Fruit fly (Drosophila melanogaster) whole organism, embryonic: ENCODE results near the gene Vm26Ab.

Source experiments
- C15 ChIP-seq: fragments of 200-800 bp; sonication (Bioruptor generic); IDR thresholded peaks from 3 replicates; pipeline ENCODE4 v1.3.6; 2022; ENCODE audit warnings: missing biosample characterization, missing genetic modification characterization
- CG10543 ChIP-seq: fragments of 200-800 bp; sonication (Bioruptor generic); optimal IDR thresholded peaks from 3 replicates; lab custom pipeline; 2017; ENCODE audit warnings: missing biosample characterization, mild to moderate bottlenecking, missing genetic modification characterization, moderate library complexity
- CG11456 ChIP-seq: fragments of 200-800 bp; sonication (Bioruptor generic); IDR thresholded peaks from 3 replicates; pipeline ENCODE4 v1.3.6; 2022; ENCODE audit warnings: missing biosample characterization, missing genetic modification characterization
- CG11696 ChIP-seq: fragments of 200-800 bp; sonication (Bioruptor generic); IDR thresholded peaks from 2 replicates; pipeline ENCODE4 v1.3.6; 2022; ENCODE audit warnings: missing biosample characterization, missing genetic modification characterization
- CG12104 ChIP-seq: fragments of 200-800 bp; sonication (Bioruptor generic); optimal IDR thresholded peaks from 3 replicates; lab custom pipeline; 2016; ENCODE audit warnings: missing biosample characterization, missing genetic modification characterization
- CG12391 ChIP-seq: fragments of 200-800 bp; sonication (Bioruptor generic); optimal IDR thresholded peaks from 3 replicates; lab custom pipeline; 2018; ENCODE audit warnings: missing biosample characterization, mild to moderate bottlenecking, missing genetic modification characterization, moderate library complexity
- CG14667 ChIP-seq: fragments of 200-800 bp; sonication (Bioruptor generic); IDR thresholded peaks from 2 replicates; pipeline ENCODE4 v1.3.6; 2022; ENCODE audit warnings: missing biosample characterization, missing genetic modification characterization
- CG14965 ChIP-seq: fragments of 200-800 bp; sonication (Bioruptor generic); optimal IDR thresholded peaks from 2 replicates; lab custom pipeline; 2016; ENCODE audit warnings: missing biosample characterization, missing genetic modification characterization, borderline replicate concordance
- CG1529 ChIP-seq: fragments of 200-800 bp; sonication (Bioruptor generic); optimal IDR thresholded peaks from 3 replicates; lab custom pipeline; 2018; ENCODE audit warnings: missing biosample characterization, missing genetic modification characterization
- CG17385 ChIP-seq: fragments of 200-800 bp; sonication (Bioruptor generic); optimal IDR thresholded peaks from 3 replicates; lab custom pipeline; 2018; ENCODE audit warnings: missing biosample characterization, mild to moderate bottlenecking, missing genetic modification characterization
- CG17802 ChIP-seq: fragments of 200-800 bp; sonication (Bioruptor generic); optimal IDR thresholded peaks from 2 replicates; lab custom pipeline; 2018; ENCODE audit warnings: missing biosample characterization, mild to moderate bottlenecking, missing genetic modification characterization, moderate library complexity
- CG1832 ChIP-seq: fragments of 200-800 bp; sonication (Bioruptor generic); optimal IDR thresholded peaks from 2 replicates; lab custom pipeline; 2017; ENCODE audit warnings: missing biosample characterization, mild to moderate bottlenecking, missing genetic modification characterization, inconsistent platforms
- CG18476 ChIP-seq: fragments of 200-800 bp; sonication (Bioruptor generic); optimal IDR thresholded peaks from 2 replicates; lab custom pipeline; 2016; ENCODE audit warnings: missing biosample characterization, mild to moderate bottlenecking, missing genetic modification characterization
- CG18599 ChIP-seq: fragments of 200-800 bp; sonication (Bioruptor generic); optimal IDR thresholded peaks from 3 replicates; lab custom pipeline; 2017; ENCODE audit warnings: missing biosample characterization, missing genetic modification characterization, mild to moderate bottlenecking, moderate library complexity, missing genetic modification reagents
- CG4328 ChIP-seq: fragments of 200-800 bp; sonication (Bioruptor generic); optimal IDR thresholded peaks from 3 replicates; lab custom pipeline; 2017; ENCODE audit warnings: missing biosample characterization, missing genetic modification reagents, missing genetic modification characterization
- CG5245 ChIP-seq: fragments of 200-800 bp; sonication (Bioruptor generic); optimal IDR thresholded peaks from 3 replicates; lab custom pipeline; 2016; ENCODE audit warnings: missing biosample characterization, missing genetic modification characterization
- CG6813 ChIP-seq: fragments of 200-800 bp; sonication (Bioruptor generic); optimal IDR thresholded peaks from 2 replicates; lab custom pipeline; 2017; ENCODE audit warnings: missing biosample characterization, missing genetic modification characterization, mild to moderate bottlenecking, moderate library complexity, missing genetic modification reagents
- CG7372 ChIP-seq: fragments of 200-800 bp; sonication (Bioruptor generic); IDR thresholded peaks from 2 replicates; pipeline ENCODE4 v1.3.6; 2022; ENCODE audit warnings: missing biosample characterization, missing genetic modification characterization
- CG9797 ChIP-seq: fragments of 200-800 bp; sonication (Bioruptor generic); optimal IDR thresholded peaks from 3 replicates; lab custom pipeline; 2018; ENCODE audit warnings: missing biosample characterization, mild to moderate bottlenecking, missing genetic modification characterization
- D19B ChIP-seq: fragments of 200-800 bp; sonication (Bioruptor generic); optimal IDR thresholded peaks from 2 replicates; lab custom pipeline; 2017; ENCODE audit warnings: missing biosample characterization, mild to moderate bottlenecking, missing genetic modification characterization
- Dad ChIP-seq: fragments of 200-800 bp; sonication (Bioruptor generic); optimal IDR thresholded peaks from 3 replicates; lab custom pipeline; 2016; ENCODE audit warnings: missing biosample characterization, missing genetic modification characterization
- Dek ChIP-seq: fragments of 200-800 bp; sonication (Bioruptor generic); optimal IDR thresholded peaks from 3 replicates; lab custom pipeline; 2019; ENCODE audit warnings: missing biosample characterization, mild to moderate bottlenecking, missing genetic modification characterization, moderate library complexity
- Dref ChIP-seq: fragments of 200-800 bp; sonication (Bioruptor generic); IDR thresholded peaks from 2 replicates; pipeline ENCODE4 v1.3.6; 2022; ENCODE audit warnings: missing biosample characterization, missing genetic modification characterization
- E2f1 ChIP-seq: fragments of 200-800 bp; sonication (Bioruptor generic); IDR thresholded peaks from 2 replicates; pipeline ENCODE4 v1.3.6; 2022; ENCODE audit warnings: missing biosample characterization, missing genetic modification characterization
- Fer1 ChIP-seq: fragments of 200-800 bp; sonication (Bioruptor generic); optimal IDR thresholded peaks from 2 replicates; lab custom pipeline; 2017; ENCODE audit warnings: missing biosample characterization, mild to moderate bottlenecking, missing genetic modification characterization
- Hey ChIP-seq: fragments of 200-800 bp; sonication (Bioruptor generic); optimal IDR thresholded peaks from 3 replicates; lab custom pipeline; 2018; ENCODE audit warnings: missing biosample characterization, mild to moderate bottlenecking, missing genetic modification characterization
- Lhr ChIP-seq: fragments of 200-800 bp; sonication (Bioruptor generic); optimal IDR thresholded peaks from 3 replicates; lab custom pipeline; 2017; ENCODE audit warnings: mild to moderate bottlenecking, missing biosample characterization, missing genetic modification reagents, missing genetic modification characterization
- MESR4 ChIP-seq: fragments of 200-800 bp; sonication (Bioruptor generic); optimal IDR thresholded peaks from 2 replicates; lab custom pipeline; 2018; ENCODE audit warnings: missing biosample characterization, mild to moderate bottlenecking, missing genetic modification characterization, moderate library complexity
- NK7.1 ChIP-seq: fragments of 200-800 bp; sonication (Bioruptor generic); optimal IDR thresholded peaks from 3 replicates; lab custom pipeline; 2016; ENCODE audit warnings: missing biosample characterization, missing genetic modification characterization
- Ssrp ChIP-seq: fragments of 200-800 bp; sonication (Bioruptor generic); optimal IDR thresholded peaks from 2 replicates; lab custom pipeline; 2018; ENCODE audit warnings: missing biosample characterization, mild to moderate bottlenecking, missing genetic modification characterization, moderate library complexity
- Tbp ChIP-seq: fragments of >200 bp; optimal IDR thresholded peaks from 2 replicates; lab custom pipeline; 2018; ENCODE audit warnings: missing biosample characterization, missing genetic modification characterization
- Usf ChIP-seq: fragments of 200-800 bp; sonication (Bioruptor generic); optimal IDR thresholded peaks from 2 replicates; lab custom pipeline; 2017; ENCODE audit warnings: missing genotype, missing biosample characterization, missing genetic modification characterization
- YL-1 ChIP-seq: fragments of 200-800 bp; sonication (Bioruptor generic); optimal IDR thresholded peaks from 3 replicates; lab custom pipeline; 2017; ENCODE audit warnings: missing biosample characterization, mild to moderate bottlenecking, missing genetic modification characterization
- bbx ChIP-seq: fragments of 200-800 bp; sonication (Bioruptor generic); IDR thresholded peaks from 2 replicates; pipeline ENCODE4 v1.3.6; 2022; ENCODE audit warnings: missing biosample characterization, missing genetic modification characterization; ENCODE audit not compliant: partially characterized antibody
- chn ChIP-seq: fragments of 200-800 bp; sonication (Bioruptor generic); optimal IDR thresholded peaks from 2 replicates; lab custom pipeline; 2016; ENCODE audit warnings: missing biosample characterization, missing genetic modification characterization
- danr ChIP-seq: fragments of 200-800 bp; sonication (Bioruptor generic); IDR thresholded peaks from 2 replicates; pipeline ENCODE4 v1.3.6; 2022; ENCODE audit warnings: missing biosample characterization, missing genetic modification characterization
- exex ChIP-seq: fragments of 200-800 bp; sonication (Bioruptor generic); optimal IDR thresholded peaks from 4 replicates; lab custom pipeline; 2018; ENCODE audit warnings: missing biosample characterization, mild to moderate bottlenecking, missing genetic modification characterization, moderate library complexity
- fd96Cb ChIP-seq: fragments of 200-800 bp; sonication (Bioruptor generic); optimal IDR thresholded peaks from 2 replicates; lab custom pipeline; 2018; ENCODE audit warnings: missing biosample characterization, mild to moderate bottlenecking, missing genetic modification characterization, moderate library complexity
- hth ChIP-seq: fragments of >200 bp; optimal IDR thresholded peaks from 2 replicates; lab custom pipeline; 2017; ENCODE audit warnings: inconsistent platforms
- klu ChIP-seq: fragments of 200-800 bp; sonication (Bioruptor generic); IDR thresholded peaks from 2 replicates; pipeline ENCODE4 v1.3.6; 2022; ENCODE audit warnings: missing biosample characterization, missing genetic modification characterization
- knrl ChIP-seq: fragments of 200-800 bp; sonication (Bioruptor generic); IDR thresholded peaks from 3 replicates; pipeline ENCODE4 v1.3.6; 2022; ENCODE audit warnings: missing biosample characterization, missing genetic modification characterization; ENCODE audit not compliant: partially characterized antibody
- luna ChIP-seq: fragments of 200-800 bp; sonication (Bioruptor generic); optimal IDR thresholded peaks from 2 replicates; lab custom pipeline; 2016; ENCODE audit warnings: missing biosample characterization, missing genetic modification characterization
- mld ChIP-seq: fragments of 200-800 bp; sonication (Bioruptor generic); IDR thresholded peaks from 3 replicates; pipeline ENCODE4 v1.3.6; 2022; ENCODE audit warnings: missing biosample characterization, missing genetic modification characterization; ENCODE audit not compliant: partially characterized antibody
- nau ChIP-seq: fragments of 200-800 bp; sonication (Bioruptor generic); optimal IDR thresholded peaks from 3 replicates; lab custom pipeline; 2017; ENCODE audit warnings: missing biosample characterization, mild to moderate bottlenecking, missing genetic modification characterization, missing genetic modification reagents
- odd ChIP-seq: fragments of 200-800 bp; sonication (Bioruptor generic); optimal IDR thresholded peaks from 2 replicates; lab custom pipeline; 2017; ENCODE audit warnings: missing biosample characterization, mild to moderate bottlenecking, missing genetic modification characterization
- tll ChIP-seq, 2 experiments: fragments of 200-800 bp in 1 of 2; fragments of >200 bp in 1 of 2; sonication (Bioruptor generic) in 1 of 2; optimal IDR thresholded peaks; 2 replicates each; lab custom pipeline; 2017 to 2019; ENCODE audit warnings: missing biosample characterization in 2 of 2, missing genetic modification characterization in 2 of 2, mild to moderate bottlenecking in 1 of 2, moderate library complexity in 1 of 2
- trh ChIP-seq: fragments of 200-800 bp; sonication (Bioruptor generic); optimal IDR thresholded peaks from 2 replicates; lab custom pipeline; 2016; ENCODE audit warnings: missing biosample characterization, missing genetic modification characterization
- ttk ChIP-seq: fragments of 200-800 bp; sonication (Bioruptor generic); IDR thresholded peaks from 2 replicates; pipeline ENCODE4 v2.1.2; 2022; ENCODE audit warnings: missing biosample characterization, missing genetic modification characterization
- twi ChIP-seq: fragments of 200-800 bp; optimal IDR thresholded peaks from 2 replicates; lab custom pipeline; 2019; ENCODE audit warnings: missing biosample characterization, mild to moderate bottlenecking, missing genetic modification characterization, moderate library complexity
- wdn ChIP-seq: fragments of 200-800 bp; sonication (Bioruptor generic); IDR thresholded peaks from 2 replicates; pipeline ENCODE4 v1.3.6; 2022; ENCODE audit warnings: missing biosample characterization, missing genetic modification characterization
- z ChIP-seq: fragments of 200-800 bp; sonication (Bioruptor generic); IDR thresholded peaks from 3 replicates; pipeline ENCODE4 v1.3.6; 2022; ENCODE audit warnings: missing biosample characterization, missing genetic modification characterization

Gene Vm26Ab

DNA sequence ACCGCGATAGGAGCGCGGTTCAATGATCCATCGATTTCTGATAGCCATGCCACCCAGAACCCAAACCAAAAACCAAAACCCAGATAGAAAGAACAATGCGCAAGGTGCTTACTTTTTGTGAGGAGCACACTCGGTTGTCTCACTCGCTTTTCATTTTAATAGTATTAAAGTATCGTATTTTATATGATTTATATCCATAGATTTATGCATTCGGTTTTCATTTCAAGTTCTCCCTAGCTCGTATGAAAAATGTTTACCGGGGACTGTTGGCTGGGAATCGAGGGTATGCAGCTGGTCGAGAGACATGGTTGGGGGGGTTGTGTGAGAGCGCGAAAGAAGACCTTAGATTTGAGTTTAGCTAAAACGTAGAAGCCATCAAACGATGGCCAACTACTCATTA is 15.2 kb downstream of the Vm26Ab start (continued):
- TF ChIP-seq luna (GFP tag; lab: Kevin White, UChicago) (no peak), Dref (GFP tag; lab: Robert Waterston, UW) (no peak), Fer1 (GFP tag; lab: Kevin White, UChicago) (no peak), CG12391 (tag; lab: Kevin White, UChicago) (peak; percentile 42), knrl (GFP tag; lab: Robert Waterston, UW) (no peak), danr (GFP tag; lab: Robert Waterston, UW) (peak; percentile 22; the same call in 1 of the 2 replicates), CG17385 (GFP tag; lab: Kevin White, UChicago) (no peak), CG11456 (GFP tag; lab: Robert Waterston, UW) (peak; percentile 66; the same call in 2 of the 3 replicates), chn (peak; percentile 5), D19B (GFP tag; lab: Kevin White, UChicago) (peak; percentile 96), Lhr (no peak), hth (no peak), CG17802 (no peak), C15 (GFP tag; lab: Robert Waterston, UW) (no peak), Tbp (no peak), E2f1 (peak; percentile 38; the same call in 1 of the 2 replicates), CG14965 (GFP tag; lab: Kevin White, UChicago) (no peak), Dad (GFP tag; lab: Kevin White, UChicago) (peak; percentile 25), CG12104 (GFP tag; lab: Kevin White, UChicago) (no peak), exex (no peak), CG1832 (GFP tag; lab: Kevin White, UChicago) (no peak), odd (GFP tag; lab: Kevin White, UChicago) (no peak), z (GFP tag; lab: Robert Waterston, UW) (no peak), CG5245 (GFP tag; lab: Kevin White, UChicago) (no peak), Hey (tag; lab: Kevin White, UChicago) (no peak), CG4328 (no peak), Dek (tag; lab: Kevin White, UChicago) (peak; percentile 12), CG9797 (GFP tag; lab: Kevin White, UChicago) (no peak), fd96Cb (tag; lab: Kevin White, UChicago) (peak; percentile 23), nau (GFP tag; lab: Kevin White, UChicago) (no peak), Ssrp (peak; percentile 2), bbx (GFP tag; lab: Robert Waterston, UW) (no peak), CG1529 (no peak), tll (GFP tag; optimal IDR thresholded peaks at IDR 0.05; lab: Kevin White, UChicago) (no peak), CG11696 (GFP tag; lab: Robert Waterston, UW) (peak; percentile 53; the same call in 1 of the 2 replicates), klu (GFP tag; lab: Robert Waterston, UW) (no peak), ttk (GFP tag; lab: Robert Waterston, UW) (peak; percentile 39; the same call in 1 of the 2 replicates), trh (GFP tag; lab: Kevin White, UChicago) (no peak), wdn (GFP tag; lab: Robert Waterston, UW) (0 out of 2 replicates have a peak, but pooled peaks have one; percentile 32), YL-1 (GFP tag; lab: Kevin White, UChicago) (no peak), Usf (no peak), CG10543 (no peak), CG7372 (GFP tag; lab: Robert Waterston, UW) (peak; percentile 33; the same call in 1 of the 2 replicates), CG6813 (GFP tag; lab: Kevin White, UChicago) (no peak), CG18599 (GFP tag; lab: Kevin White, UChicago) (peak; percentile 49), MESR4 (GFP tag; lab: Kevin White, UChicago) (no peak), NK7.1 (no peak), CG14667 (GFP tag; lab: Robert Waterston, UW) (0 out of 2 replicates have a peak, but pooled peaks have one; percentile 30), CG18476 (GFP tag; lab: Kevin White, UChicago) (peak; percentile 12), twi (no peak), mld (GFP tag; lab: Robert Waterston, UW) (no peak)
